Worm (Caenorhabditis elegans) whole organism, late embryonic: Measurements from ENCODE around the gene srj-42.

Source experiments
- F13H6.1 ChIP-seq: sonication (generic microtip); optimal IDR thresholded peaks from 2 replicates; lab custom pipeline; 2016; ENCODE audit warnings: missing genetic modification characterization, missing compliant biosample characterization
- Y22D7AL.16 ChIP-seq: sonication (generic microtip); optimal IDR thresholded peaks from 2 replicates; lab custom pipeline; 2016; ENCODE audit warnings: missing genetic modification characterization, missing compliant biosample characterization
- ahr-1 ChIP-seq: sonication (generic microtip); optimal IDR thresholded peaks from 2 replicates; lab custom pipeline; 2016; ENCODE audit warnings: missing genetic modification characterization, missing compliant biosample characterization
- ama-1 ChIP-seq: fragments of 150-350 bp; optimal IDR thresholded peaks from 2 replicates; lab custom pipeline; 2014
- ceh-30 ChIP-seq: fragments of 150-350 bp; optimal IDR thresholded peaks from 2 replicates; lab custom pipeline; 2014; ENCODE audit warnings: missing biosample characterization, missing genetic modification characterization
- lin-11 ChIP-seq: fragments of 200-800 bp; sonication (Bioruptor generic); optimal IDR thresholded peaks from 2 replicates; lab custom pipeline; 2018; ENCODE audit warnings: mild to moderate bottlenecking, missing genetic modification characterization, missing compliant biosample characterization
- madf-2 ChIP-seq: sonication (generic microtip); optimal IDR thresholded peaks from 2 replicates; lab custom pipeline; 2017; ENCODE audit warnings: missing genetic modification characterization, missing compliant biosample characterization
- pax-1 ChIP-seq: fragments of 150-350 bp; optimal IDR thresholded peaks from 2 replicates; lab custom pipeline; 2014; ENCODE audit warnings: missing biosample characterization, missing genetic modification characterization
- pha-4 ChIP-seq: fragments of 150-350 bp; optimal IDR thresholded peaks from 2 replicates; lab custom pipeline; 2018; ENCODE audit warnings: missing biosample characterization, missing genetic modification reagents, missing genetic modification characterization
- sox-2 ChIP-seq: fragments of 200-800 bp; sonication (Bioruptor generic); IDR thresholded peaks from 2 replicates; pipeline ENCODE4 v1.3.6; 2022; ENCODE audit warnings: missing genetic modification reagents, missing genetic modification characterization, missing compliant biosample characterization
- zip-5 ChIP-seq: sonication (generic microtip); optimal IDR thresholded peaks from 2 replicates; lab custom pipeline; 2016; ENCODE audit warnings: missing genetic modification characterization, missing compliant biosample characterization

- no peak for TF ChIP-seq pax-1 (tag; lab: Kevin White, UChicago)
- no peak for TF ChIP-seq sox-2 (GFP tag; lab: Robert Waterston, UW)
- TF ChIP-seq pha-4 = no peak
- no peak for TF ChIP-seq madf-2
- TF ChIP-seq ama-1 (lab: Kevin White, UChicago) = no peak
- TF ChIP-seq zip-5 (tag; lab: Kevin White, UChicago) = no peak
- no peak for TF ChIP-seq ahr-1
- no peak for TF ChIP-seq Y22D7AL.16 (tag; lab: Kevin White, UChicago)
- TF ChIP-seq ceh-30 (tag; lab: Kevin White, UChicago) = no peak
- no peak for TF ChIP-seq lin-11 (tag; lab: Kevin White, UChicago)
- TF ChIP-seq F13H6.1 = no peak
These were observed 31.8 kb downstream of the srj-42 start, which contains the start of gene Y40H7A.11 for ce11 chrIV:15220253-15220652.
